Fruit fly (Drosophila melanogaster): ENCODE measurements around the gene CG17450.
"Not testable (repeated sequence)": the region's sequence is repeated elsewhere in the genome, so short reads cannot be mapped to it uniquely, and the experiment has no call there.

The CG17450 gene

DNA sequence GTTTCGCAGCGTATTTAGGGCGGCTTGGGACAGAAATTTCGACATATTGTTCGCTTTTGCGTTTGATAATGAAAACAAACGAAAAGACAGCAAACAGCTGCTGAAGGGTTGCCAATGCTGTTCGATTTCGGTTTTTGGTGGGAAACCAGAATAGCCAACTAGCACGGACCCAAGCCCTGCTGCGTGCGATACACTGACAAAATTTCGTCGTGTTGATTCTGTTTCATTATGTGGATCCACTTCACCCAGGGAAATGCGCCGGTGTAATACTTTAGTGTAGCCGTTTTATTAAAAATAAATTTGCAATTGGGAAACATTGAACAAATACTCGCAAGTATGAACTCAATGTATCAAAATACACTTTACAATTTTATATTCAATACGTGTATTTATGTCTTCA is 8.8 kb upstream of the CG17450 start, which contains the start of gene CG32857:
Gene CG32857 (minus strand): TSS at position 101 of the 400 bp plus-strand sequence.
- not testable (repeated sequence) for TF ChIP-seq Mnt, CG12768, pad (GFP tag; optimal IDR thresholded peaks at IDR 0.05)

- not testable (repeated sequence) for TF ChIP-seq CG33017 (tag; optimal IDR thresholded peaks at IDR 0.05); pad (GFP tag; optimal IDR thresholded peaks at IDR 0.05); kay (GFP tag; ENCODE audit: borderline replicate concordance)
These were observed 6.4 kb upstream of the CG17450 start, which contains the start of gene CG32820 for dm6 chrX:21615139-21615538. Gene CG32820, minus strand, starts transcription at chrX:21615239.

DNA sequence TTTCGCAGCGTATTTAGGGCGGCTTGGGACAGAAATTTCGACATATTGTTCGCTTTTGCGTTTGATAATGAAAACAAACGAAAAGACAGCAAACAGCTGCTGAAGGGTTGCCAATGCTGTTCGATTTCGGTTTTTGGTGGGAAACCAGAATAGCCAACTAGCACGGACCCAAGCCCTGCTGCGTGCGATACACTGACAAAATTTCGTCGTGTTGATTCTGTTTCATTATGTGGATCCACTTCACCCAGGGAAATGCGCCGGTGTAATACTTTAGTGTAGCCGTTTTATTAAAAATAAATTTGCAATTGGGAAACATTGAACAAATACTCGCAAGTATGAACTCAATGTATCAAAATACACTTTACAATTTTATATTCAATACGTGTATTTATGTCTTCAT is 2.7 kb upstream of the CG17450 start, which contains the start of gene CG33502:
Gene CG33502 (minus strand): TSS at position 101 of the 400 bp plus-strand sequence.
- TF ChIP-seq kay (GFP tag; ENCODE audit: borderline replicate concordance); pad (GFP tag; optimal IDR thresholded peaks at IDR 0.05); cic (GFP tag; optimal IDR thresholded peaks at IDR 0.05): not testable (repeated sequence)

- TF ChIP-seq ovo (GFP tag; optimal IDR thresholded peaks at IDR 0.05) = no peak
- no peak for TF ChIP-seq kay (GFP tag; ENCODE audit: borderline replicate concordance)
- no peak for TF ChIP-seq CG7045 (GFP tag; optimal IDR thresholded peaks at IDR 0.05)
- no peak for TF ChIP-seq bab1 (GFP tag; optimal IDR thresholded peaks at IDR 0.05)
- no peak for TF ChIP-seq CG14711 (tag; optimal IDR thresholded peaks at IDR 0.05)
- no peak for TF ChIP-seq CG5204 (GFP tag; optimal IDR thresholded peaks at IDR 0.05)
- TF ChIP-seq Hr96 (GFP tag; optimal IDR thresholded peaks at IDR 0.05) = no peak
- no peak for TF ChIP-seq CG7101 (tag; optimal IDR thresholded peaks at IDR 0.05)
- no peak for TF ChIP-seq Crg-1 (GFP tag; optimal IDR thresholded peaks at IDR 0.05)
- no peak for TF ChIP-seq tj (GFP tag; optimal IDR thresholded peaks at IDR 0.05)
- no peak for TF ChIP-seq Mnt (GFP tag; optimal IDR thresholded peaks at IDR 0.05)
- TF ChIP-seq CG11617 (GFP tag; optimal IDR thresholded peaks at IDR 0.05) = no peak
- no peak for TF ChIP-seq cnc (optimal IDR thresholded peaks at IDR 0.05)
- no peak for TF ChIP-seq CG1620 (GFP tag; optimal IDR thresholded peaks at IDR 0.05)
- TF ChIP-seq cic (GFP tag; optimal IDR thresholded peaks at IDR 0.05) = no peak
These were observed 3.2 kb downstream of the CG17450 start for dm6 chrX:21605514-21605913.

dm6 chrX:21604956-21605502 is 3.7 kb downstream of the CG17450 start, which contains the start of gene GCS2alpha:
Gene GCS2alpha, minus strand, starts transcription at chrX:21605264.
- TF ChIP-seq CG7101 (tag; optimal IDR thresholded peaks at IDR 0.05) = no peak
- TF ChIP-seq toe (GFP tag; optimal IDR thresholded peaks at IDR 0.05) = no peak

DNA sequence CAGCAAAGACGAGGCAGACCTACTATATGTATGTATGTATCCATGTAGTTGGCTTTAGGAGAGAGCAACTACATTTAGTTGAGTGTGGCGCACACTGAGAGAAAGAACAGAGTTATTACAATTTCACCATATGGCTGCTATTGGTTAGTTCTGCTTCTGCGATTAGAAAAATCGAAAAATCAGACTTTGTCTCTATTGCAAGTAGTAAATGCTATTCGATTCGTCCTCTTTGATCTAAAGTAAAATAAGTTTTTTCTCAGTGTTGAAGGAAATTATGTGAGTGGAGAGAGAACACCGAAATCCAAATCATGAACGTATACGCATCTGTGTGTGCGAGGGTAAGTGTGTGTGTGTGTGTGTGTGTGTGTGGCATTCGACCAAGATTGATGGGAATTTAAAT is 14.8 kb downstream of the CG17450 start:
- TF ChIP-seq bab1 (GFP tag; optimal IDR thresholded peaks at IDR 0.05) (peak; percentile 91), CG14711 (tag; optimal IDR thresholded peaks at IDR 0.05) (peak; percentile 26), CG1620 (GFP tag; optimal IDR thresholded peaks at IDR 0.05) (no peak)

DNA sequence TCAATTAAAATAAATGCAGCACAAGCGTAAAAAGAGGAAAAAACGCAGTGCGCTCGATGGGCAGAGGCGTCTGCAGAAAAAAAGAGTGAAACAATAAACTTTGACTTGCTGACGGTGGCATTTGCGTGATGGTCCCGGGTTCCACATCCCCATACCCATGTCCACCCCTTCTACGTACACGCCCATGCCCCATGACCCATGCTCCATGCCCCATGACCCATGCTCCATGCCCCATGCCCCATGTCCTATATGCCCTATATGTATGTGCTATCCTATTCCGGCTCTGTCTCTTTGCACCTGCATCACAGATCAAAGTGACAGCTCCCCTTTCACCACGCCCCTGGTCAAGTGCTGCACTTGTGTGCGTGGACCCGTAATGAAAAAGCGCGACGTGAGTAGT is 16.7 kb downstream of the CG17450 start:
- TF ChIP-seq CG1620 (GFP tag; optimal IDR thresholded peaks at IDR 0.05) = peak; percentile 12
- TF ChIP-seq cnc (optimal IDR thresholded peaks at IDR 0.05) = no peak
- no peak for TF ChIP-seq CG7045 (GFP tag; optimal IDR thresholded peaks at IDR 0.05)
- no peak for TF ChIP-seq CG12768 (GFP tag; optimal IDR thresholded peaks at IDR 0.05)
- TF ChIP-seq tj (GFP tag; optimal IDR thresholded peaks at IDR 0.05) = peak; percentile 92
- TF ChIP-seq cic (GFP tag; optimal IDR thresholded peaks at IDR 0.05) = no peak
- no peak for TF ChIP-seq kay (GFP tag; ENCODE audit: borderline replicate concordance)
- no peak for TF ChIP-seq Mnt (GFP tag; optimal IDR thresholded peaks at IDR 0.05)
- TF ChIP-seq CG5204 (GFP tag; optimal IDR thresholded peaks at IDR 0.05) = no peak
- TF ChIP-seq pad (GFP tag; optimal IDR thresholded peaks at IDR 0.05) = peak; percentile 16
- no peak for TF ChIP-seq Hr96 (GFP tag; optimal IDR thresholded peaks at IDR 0.05)
- TF ChIP-seq CG11617 (GFP tag; optimal IDR thresholded peaks at IDR 0.05) = no peak
- no peak for TF ChIP-seq toe (GFP tag; optimal IDR thresholded peaks at IDR 0.05)
- TF ChIP-seq CG14711 (tag; optimal IDR thresholded peaks at IDR 0.05) = no peak
- no peak for TF ChIP-seq CG33017 (tag; optimal IDR thresholded peaks at IDR 0.05)
- no peak for TF ChIP-seq Clk (GFP tag; optimal IDR thresholded peaks at IDR 0.05)
- TF ChIP-seq Crg-1 (GFP tag; optimal IDR thresholded peaks at IDR 0.05) = peak; percentile 3
- no peak for TF ChIP-seq CG7101 (tag; optimal IDR thresholded peaks at IDR 0.05)
- no peak for TF ChIP-seq ovo (GFP tag; optimal IDR thresholded peaks at IDR 0.05)
- peak; percentile 80 for TF ChIP-seq bab1 (GFP tag; optimal IDR thresholded peaks at IDR 0.05)

- TF ChIP-seq CG5204 (GFP tag; optimal IDR thresholded peaks at IDR 0.05) = no peak
- TF ChIP-seq CG1620 (GFP tag; optimal IDR thresholded peaks at IDR 0.05) = no peak
- no peak for TF ChIP-seq tj (GFP tag; optimal IDR thresholded peaks at IDR 0.05)
These were observed 18.8 kb downstream of the CG17450 start for dm6 chrX:21589937-21590336.
